Worm (Caenorhabditis elegans): ENCODE data around the gene B0285.6.

DNA sequence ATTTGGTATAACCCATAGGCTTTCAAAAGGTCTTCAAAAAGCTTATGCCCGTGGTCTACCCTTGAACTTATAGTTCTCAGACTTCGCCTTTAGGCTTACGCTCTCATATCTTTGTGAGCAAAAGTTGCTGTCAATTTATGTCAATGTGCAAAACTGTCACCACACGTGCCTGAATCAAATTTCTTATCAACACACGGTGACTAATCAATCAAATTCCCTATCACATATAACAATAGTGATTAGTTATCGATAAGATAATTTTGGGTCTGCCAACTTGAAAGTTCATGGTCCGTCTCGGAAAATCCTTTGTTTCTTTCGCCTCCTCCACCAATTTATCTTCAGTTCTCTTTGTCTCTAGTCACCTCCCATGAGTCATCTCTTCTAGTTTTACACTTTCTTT lies 7.5 kb downstream of the B0285.6 start:
- TF ChIP-seq snpc-1.1 (tag; optimal IDR thresholded peaks at IDR 0.05; ENCODE audit: insufficient read depth) = no peak
- no peak for TF ChIP-seq ama-1 (optimal IDR thresholded peaks at IDR 0.05)
- no peak for TF ChIP-seq ama-1 (GFP tag; optimal IDR thresholded peaks at IDR 0.05)
- TF ChIP-seq B0336.3 (GFP tag; IDR thresholded peaks at IDR 0.05) = no peak
- TF ChIP-seq hmg-1.2 (GFP tag; IDR thresholded peaks at IDR 0.05) = no peak
- TF ChIP-seq F10E7.11 (tag; optimal IDR thresholded peaks at IDR 0.05) = no peak
- TF ChIP-seq snpc-4 (GFP tag; optimal IDR thresholded peaks at IDR 0.05) = no peak
- no peak for TF ChIP-seq snpc-4 (tag; optimal IDR thresholded peaks at IDR 0.05)
